Fruit fly (Drosophila melanogaster) whole organism, adult: ENCODE measurements around the gene CG33181.

ENCODE experiments used
- CG11617 ChIP-seq: fragments of 200-800 bp; sonication (Bioruptor generic); optimal IDR thresholded peaks from 2 replicates; lab custom pipeline; 2017; ENCODE audit warnings: mild to moderate bottlenecking, missing biosample characterization, missing genetic modification reagents, missing genetic modification characterization
- CG12768 ChIP-seq: fragments of 200-800 bp; sonication (Bioruptor generic); optimal IDR thresholded peaks from 2 replicates; lab custom pipeline; 2017; ENCODE audit warnings: missing biosample characterization, missing genetic modification characterization, mild to moderate bottlenecking, moderate library complexity, missing genetic modification reagents
- CG14711 ChIP-seq: fragments of 200-800 bp; sonication (Bioruptor generic); optimal IDR thresholded peaks from 2 replicates; lab custom pipeline; 2018; ENCODE audit warnings: missing biosample characterization, mild to moderate bottlenecking, missing genetic modification characterization, moderate library complexity
- CG1620 ChIP-seq: fragments of 200-800 bp; sonication (Bioruptor generic); optimal IDR thresholded peaks from 2 replicates; lab custom pipeline; 2016; ENCODE audit warnings: missing biosample characterization, missing genetic modification characterization
- CG33017 ChIP-seq: fragments of 200-800 bp; sonication (Bioruptor generic); optimal IDR thresholded peaks from 2 replicates; lab custom pipeline; 2018; ENCODE audit warnings: missing biosample characterization, mild to moderate bottlenecking, missing genetic modification characterization, moderate library complexity
- CG5204 ChIP-seq: fragments of 200-800 bp; sonication (Bioruptor generic); optimal IDR thresholded peaks from 2 replicates; lab custom pipeline; 2016; ENCODE audit warnings: missing biosample characterization, missing genetic modification characterization
- CG7045 ChIP-seq: fragments of 200-800 bp; sonication (Bioruptor generic); optimal IDR thresholded peaks from 2 replicates; lab custom pipeline; 2017; ENCODE audit warnings: missing biosample characterization, mild to moderate bottlenecking, missing genetic modification characterization
- CG7101 ChIP-seq: fragments of 200-800 bp; sonication (Bioruptor generic); optimal IDR thresholded peaks from 2 replicates; lab custom pipeline; 2018; ENCODE audit warnings: missing biosample characterization, mild to moderate bottlenecking, missing genetic modification characterization, moderate library complexity
- Clk ChIP-seq: fragments of 200-800 bp; sonication (Bioruptor generic); optimal IDR thresholded peaks from 2 replicates; lab custom pipeline; 2017; ENCODE audit warnings: missing biosample characterization, missing genetic modification characterization
- Crg-1 ChIP-seq: fragments of 200-800 bp; sonication (Bioruptor generic); optimal IDR thresholded peaks from 2 replicates; lab custom pipeline; 2016; ENCODE audit warnings: missing biosample characterization, missing genetic modification characterization
- Hr96 ChIP-seq: fragments of 200-800 bp; sonication (Bioruptor generic); optimal IDR thresholded peaks from 2 replicates; lab custom pipeline; 2016; ENCODE audit warnings: missing biosample characterization, missing genetic modification characterization
- Mnt ChIP-seq: fragments of 200-800 bp; sonication (Bioruptor generic); optimal IDR thresholded peaks from 2 replicates; lab custom pipeline; 2016; ENCODE audit warnings: missing biosample characterization, mild to moderate bottlenecking, missing genetic modification characterization
- bab1 ChIP-seq: fragments of 200-800 bp; sonication (Bioruptor generic); optimal IDR thresholded peaks from 3 replicates; lab custom pipeline; 2019; ENCODE audit warnings: missing biosample characterization, mild to moderate bottlenecking, missing genetic modification characterization, moderate library complexity
- cic ChIP-seq: fragments of 200-800 bp; sonication (Bioruptor generic); optimal IDR thresholded peaks from 2 replicates; lab custom pipeline; 2017; ENCODE audit warnings: missing biosample characterization, mild to moderate bottlenecking, missing genetic modification characterization, moderate library complexity
- cnc ChIP-seq, 2 experiments: fragments of >200 bp; optimal IDR thresholded peaks; 2 replicates each; lab custom pipeline; 2017
- kay ChIP-seq: fragments of 200-800 bp; sonication (Bioruptor generic); peaks from one replicate; lab custom pipeline; 2016; ENCODE audit warnings: missing biosample characterization, missing genetic modification characterization, borderline replicate concordance
- ovo ChIP-seq: fragments of 200-800 bp; sonication (Bioruptor generic); optimal IDR thresholded peaks from 2 replicates; lab custom pipeline; 2016; ENCODE audit warnings: missing biosample characterization, missing genetic modification characterization
- pad ChIP-seq: fragments of 200-800 bp; sonication (Bioruptor generic); optimal IDR thresholded peaks from 3 replicates; lab custom pipeline; 2017; ENCODE audit warnings: missing biosample characterization, missing genetic modification characterization, mild to moderate bottlenecking, moderate library complexity, missing genetic modification reagents
- tj ChIP-seq: fragments of 200-800 bp; sonication (Bioruptor generic); optimal IDR thresholded peaks from 3 replicates; lab custom pipeline; 2017; ENCODE audit warnings: missing biosample characterization, mild to moderate bottlenecking, missing genetic modification characterization, moderate library complexity
- toe ChIP-seq: fragments of 200-800 bp; sonication (Bioruptor generic); optimal IDR thresholded peaks from 2 replicates; lab custom pipeline; 2016; ENCODE audit warnings: missing biosample characterization, missing genetic modification characterization

CG33181 gene

DNA sequence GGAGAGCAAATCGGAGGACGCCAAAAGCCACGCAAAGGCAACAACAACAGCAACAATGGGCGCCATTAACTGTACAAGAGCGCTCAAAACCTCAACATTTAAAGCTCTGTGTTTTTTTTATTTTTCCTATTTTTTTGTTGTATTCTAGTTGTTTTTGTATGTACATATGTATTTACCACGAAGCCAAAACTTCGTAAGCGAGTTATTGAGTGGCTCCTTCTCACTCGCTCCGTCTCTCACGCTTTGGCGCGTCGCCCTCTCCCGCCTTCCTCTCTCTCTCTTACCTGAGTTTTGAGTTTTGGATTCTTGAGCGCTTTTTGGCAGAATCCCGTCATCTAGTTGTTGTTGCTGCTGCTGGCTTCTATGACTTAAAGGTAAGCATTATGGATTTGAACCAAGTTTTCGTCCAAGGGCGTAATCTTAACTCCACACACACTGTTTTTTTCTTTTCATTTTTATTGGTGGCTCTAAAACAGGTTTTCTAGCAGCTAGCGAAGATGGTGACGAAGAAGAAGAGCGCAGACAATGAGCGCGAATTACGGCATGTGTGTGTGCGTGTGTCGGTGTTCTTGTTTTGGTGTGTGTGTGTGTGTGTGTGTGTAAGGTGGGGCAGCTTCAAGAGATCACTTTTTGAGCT lies 29.0 kb downstream of the CG33181 start:
- TF ChIP-seq CG11617 (GFP tag; lab: Kevin White, UChicago) (no peak), ovo (GFP tag; lab: Kevin White, UChicago) (no peak), toe (GFP tag; lab: Kevin White, UChicago) (no peak), pad (peak; percentile 67)

DNA sequence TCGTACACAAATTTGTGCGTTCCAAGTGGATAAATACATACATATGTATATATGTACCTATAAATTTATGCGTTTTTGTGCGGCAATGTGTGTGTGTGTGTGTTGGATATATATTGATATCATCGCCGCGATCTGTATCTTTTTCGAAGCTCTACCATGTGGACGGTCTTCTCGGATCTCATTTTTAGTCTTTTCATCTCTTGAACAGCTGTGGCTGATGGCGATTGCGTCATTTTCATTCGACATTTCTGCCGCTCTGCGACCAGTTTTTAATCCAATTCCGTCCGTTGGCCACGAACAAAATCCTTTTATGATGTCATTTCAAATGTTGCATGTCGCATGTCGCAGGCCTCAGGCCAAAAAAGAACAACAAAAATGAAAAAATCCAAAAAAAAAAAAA lies 31.4 kb downstream of the CG33181 start:
- TF ChIP-seq toe (GFP tag; lab: Kevin White, UChicago) (no peak), CG33017 (tag; lab: Kevin White, UChicago) (no peak), cic (no peak), Hr96 (no peak), Crg-1 (GFP tag; lab: Kevin White, UChicago) (no peak), CG14711 (tag; lab: Kevin White, UChicago) (no peak)

DNA sequence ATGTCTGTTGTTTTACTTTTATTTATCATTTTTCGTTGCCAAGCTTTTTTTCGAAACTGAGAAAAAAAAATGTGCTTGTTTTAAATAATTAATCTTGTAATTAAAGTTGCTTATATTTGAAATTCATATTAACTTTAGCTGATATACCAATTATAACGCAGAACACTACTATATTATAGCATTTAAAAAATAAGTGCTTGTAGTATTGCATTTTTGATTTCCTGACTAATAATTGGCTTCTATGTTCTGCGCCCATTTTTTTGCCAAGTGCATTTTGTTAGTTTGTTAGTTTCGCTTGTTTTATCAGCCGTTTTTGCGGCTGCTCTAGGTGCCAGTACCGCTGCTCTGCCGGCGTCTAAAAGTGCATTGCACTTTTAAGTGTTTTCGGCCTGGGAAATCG lies 32.3 kb downstream of the CG33181 start:
- TF ChIP-seq Crg-1 (GFP tag; lab: Kevin White, UChicago) = no peak
- no peak for TF ChIP-seq CG12768 (GFP tag; lab: Kevin White, UChicago)
- TF ChIP-seq CG14711 (tag; lab: Kevin White, UChicago) = no peak
- no peak for TF ChIP-seq CG7045 (GFP tag; lab: Kevin White, UChicago)
- no peak for TF ChIP-seq CG33017 (tag; lab: Kevin White, UChicago)
- TF ChIP-seq CG11617 (GFP tag; lab: Kevin White, UChicago) = no peak
- TF ChIP-seq CG7101 (tag; lab: Kevin White, UChicago) = no peak
- TF ChIP-seq Clk (GFP tag; lab: Kevin White, UChicago) = no peak
- no peak for TF ChIP-seq kay
- no peak for TF ChIP-seq bab1 (GFP tag; lab: Kevin White, UChicago)

DNA sequence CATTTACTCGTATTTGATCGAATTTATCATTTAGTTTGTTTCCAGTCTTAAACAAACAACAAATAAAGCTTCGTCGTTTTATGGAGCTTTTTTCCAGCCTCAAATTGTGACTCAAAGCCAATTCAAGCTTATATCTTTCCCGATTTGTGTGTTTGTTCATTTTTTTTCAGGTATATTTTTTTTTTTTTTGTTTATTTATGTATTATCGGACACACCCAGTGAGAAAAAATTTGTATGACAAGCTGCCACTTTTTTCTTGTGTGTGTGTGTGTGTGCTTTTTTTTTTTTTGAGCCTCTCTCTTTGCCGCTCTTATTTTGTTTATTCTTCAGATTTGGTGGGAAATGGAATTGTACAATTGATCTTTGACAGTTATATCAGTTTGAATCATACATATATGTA lies 33.4 kb downstream of the CG33181 start:
- TF ChIP-seq toe (GFP tag; lab: Kevin White, UChicago) = no peak
- TF ChIP-seq CG1620 = no peak
- no peak for TF ChIP-seq Crg-1 (GFP tag; lab: Kevin White, UChicago)
- no peak for TF ChIP-seq CG11617 (GFP tag; lab: Kevin White, UChicago)
- no peak for TF ChIP-seq CG12768 (GFP tag; lab: Kevin White, UChicago)
- no peak for TF ChIP-seq CG7101 (tag; lab: Kevin White, UChicago)
- no peak for TF ChIP-seq ovo (GFP tag; lab: Kevin White, UChicago)
- TF ChIP-seq CG7045 (GFP tag; lab: Kevin White, UChicago) = no peak
- no peak for TF ChIP-seq cic
- no peak for TF ChIP-seq tj (GFP tag; lab: Kevin White, UChicago)
- no peak for TF ChIP-seq Hr96
- TF ChIP-seq cnc (optimal IDR thresholded peaks at IDR 0.05; lab: Kevin White, UChicago) = no peak

DNA sequence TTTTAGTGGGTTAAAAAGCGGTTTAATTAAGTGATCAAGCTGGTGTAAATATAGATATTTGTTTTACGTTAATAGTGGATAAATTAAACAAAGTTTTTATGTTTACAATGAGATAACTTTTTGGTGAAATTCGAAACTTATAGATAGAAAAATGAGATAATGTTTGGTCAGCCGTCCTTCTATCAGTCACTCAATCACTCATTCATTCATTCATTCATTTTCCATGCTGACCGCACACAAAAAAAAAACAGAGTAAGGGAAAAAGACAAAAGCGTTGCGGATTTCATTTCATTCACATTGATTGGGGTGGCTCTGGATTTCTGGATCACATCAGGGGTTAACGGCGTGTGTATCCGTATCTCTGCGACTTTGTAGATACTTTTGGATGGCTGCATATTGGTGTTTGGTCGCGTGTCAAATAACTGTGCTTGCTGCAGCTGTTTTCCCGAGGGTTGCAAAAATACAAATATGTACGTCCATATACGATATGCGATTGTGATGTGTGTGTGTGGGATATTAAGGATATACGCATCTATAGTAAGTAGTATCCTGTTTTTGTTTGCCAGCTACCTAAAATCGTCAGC lies 34.5 kb downstream of the CG33181 start:
- TF ChIP-seq Hr96 (no peak), cic (no peak), ovo (GFP tag; lab: Kevin White, UChicago) (no peak), tj (GFP tag; lab: Kevin White, UChicago) (peak; percentile 40)

DNA sequence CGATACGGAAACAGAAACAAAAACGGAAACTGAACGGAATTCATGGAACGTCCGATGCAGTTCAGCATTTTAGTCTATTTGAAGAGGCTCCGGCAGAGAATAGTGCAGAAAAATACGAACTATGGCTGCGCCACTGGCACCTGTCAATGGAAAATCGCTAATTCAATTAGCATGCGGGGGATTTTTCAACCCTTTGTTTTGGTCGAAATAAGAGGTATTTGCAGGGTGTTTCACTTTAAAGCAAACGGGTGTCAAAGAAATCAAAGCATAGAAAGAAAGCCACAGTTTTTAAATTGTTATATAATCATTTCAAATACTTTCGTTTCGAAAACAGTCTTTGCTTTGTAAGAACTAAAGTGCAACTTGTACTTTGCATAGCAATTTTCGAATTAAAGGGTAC lies 40.5 kb downstream of the CG33181 start, which contains the start of gene PIP82:
Gene PIP82, minus strand, starts transcription at position 101 of the 400 bp plus-strand sequence.
- TF ChIP-seq Mnt (GFP tag; lab: Kevin White, UChicago) (no peak), CG7101 (tag; lab: Kevin White, UChicago) (no peak), cic (no peak), pad (no peak), kay (no peak), Clk (GFP tag; lab: Kevin White, UChicago) (no peak), bab1 (GFP tag; lab: Kevin White, UChicago) (no peak), ovo (GFP tag; lab: Kevin White, UChicago) (no peak), CG11617 (GFP tag; lab: Kevin White, UChicago) (no peak), CG33017 (tag; lab: Kevin White, UChicago) (no peak), Crg-1 (GFP tag; lab: Kevin White, UChicago) (no peak), tj (GFP tag; lab: Kevin White, UChicago) (no peak), Hr96 (no peak), cnc (optimal IDR thresholded peaks at IDR 0.05; lab: Kevin White, UChicago) (no peak), CG1620 (no peak), CG5204 (GFP tag; lab: Kevin White, UChicago) (no peak), CG12768 (GFP tag; lab: Kevin White, UChicago) (no peak)

DNA sequence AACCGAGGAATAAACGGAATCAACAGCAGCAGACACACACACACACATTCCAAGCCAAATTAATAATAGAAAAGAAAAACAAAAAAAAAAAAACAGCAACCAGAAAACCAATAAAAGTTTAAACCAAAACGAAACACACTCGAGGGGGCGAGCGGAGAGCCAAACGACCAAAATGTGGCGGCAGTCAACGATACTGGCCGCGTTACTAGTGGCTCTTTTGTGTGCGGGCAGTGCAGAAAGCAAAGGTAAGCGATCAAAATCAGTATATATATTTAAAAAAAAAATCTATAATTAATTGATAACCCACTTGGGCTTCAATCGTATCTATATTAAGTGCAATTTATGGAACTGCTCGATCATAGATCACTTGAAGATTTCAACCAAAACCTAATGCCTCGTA lies 42.6 kb downstream of the CG33181 start:
- TF ChIP-seq CG7101 (tag; lab: Kevin White, UChicago) (no peak), cic (no peak), ovo (GFP tag; lab: Kevin White, UChicago) (no peak), CG1620 (no peak), CG14711 (tag; lab: Kevin White, UChicago) (no peak), CG33017 (tag; lab: Kevin White, UChicago) (no peak), CG12768 (GFP tag; lab: Kevin White, UChicago) (no peak), kay (peak; percentile 75), toe (GFP tag; lab: Kevin White, UChicago) (no peak)
